Fruit fly (Drosophila melanogaster) whole organism, embryonic: ENCODE measurements around the gene Dup99B.

Experiments used
- ATbp ChIP-seq: fragments of 200-800 bp; sonication (Bioruptor generic); optimal IDR thresholded peaks from 2 replicates; lab custom pipeline; 2017; ENCODE audit warnings: missing biosample characterization, mild to moderate bottlenecking, missing genetic modification characterization, missing genetic modification reagents
- CG10959 ChIP-seq: fragments of 200-800 bp; sonication (Bioruptor generic); IDR thresholded peaks from 2 replicates; pipeline ENCODE4 v1.3.6; 2022; ENCODE audit warnings: missing biosample characterization, missing genetic modification characterization
- CG11504 ChIP-seq: fragments of 200-800 bp; sonication (Bioruptor generic); optimal IDR thresholded peaks from 3 replicates; lab custom pipeline; 2019; ENCODE audit warnings: missing biosample characterization, mild to moderate bottlenecking, missing genetic modification characterization, moderate library complexity
- CG11695 ChIP-seq: fragments of 200-800 bp; sonication (Bioruptor generic); IDR thresholded peaks from 3 replicates; pipeline ENCODE4 v1.3.6; 2022; ENCODE audit warnings: missing biosample characterization, missing genetic modification characterization
- CG11696 ChIP-seq: fragments of 200-800 bp; sonication (Bioruptor generic); IDR thresholded peaks from 2 replicates; pipeline ENCODE4 v1.3.6; 2022; ENCODE audit warnings: missing biosample characterization, missing genetic modification characterization
- CG12769 ChIP-seq: fragments of 200-800 bp; sonication (Bioruptor generic); optimal IDR thresholded peaks from 2 replicates; lab custom pipeline; 2019; ENCODE audit warnings: missing biosample characterization, mild to moderate bottlenecking, missing genetic modification characterization, moderate library complexity
- CG13624 ChIP-seq: fragments of 200-800 bp; sonication (Bioruptor generic); optimal IDR thresholded peaks from 2 replicates; lab custom pipeline; 2016; ENCODE audit warnings: missing biosample characterization, missing genetic modification characterization
- CG15011 ChIP-seq: fragments of 200-800 bp; sonication (Bioruptor generic); optimal IDR thresholded peaks from 3 replicates; lab custom pipeline; 2018; ENCODE audit warnings: missing biosample characterization, mild to moderate bottlenecking, missing genetic modification characterization
- CG16863 ChIP-seq: fragments of 200-800 bp; sonication (Bioruptor generic); optimal IDR thresholded peaks from 3 replicates; lab custom pipeline; 2016; ENCODE audit warnings: missing biosample characterization, missing genetic modification characterization
- CG17361 ChIP-seq: fragments of 200-800 bp; sonication (Bioruptor generic); IDR thresholded peaks from 3 replicates; pipeline ENCODE4 v1.3.6; 2022; ENCODE audit warnings: missing biosample characterization, missing genetic modification characterization
- CG17385 ChIP-seq: fragments of 200-800 bp; sonication (Bioruptor generic); optimal IDR thresholded peaks from 3 replicates; lab custom pipeline; 2018; ENCODE audit warnings: missing biosample characterization, mild to moderate bottlenecking, missing genetic modification characterization
- CG17912 ChIP-seq: fragments of 200-800 bp; sonication (Bioruptor generic); optimal IDR thresholded peaks from 2 replicates; lab custom pipeline; 2018; ENCODE audit warnings: missing biosample characterization, mild to moderate bottlenecking, missing genetic modification characterization
- CG18011 ChIP-seq: fragments of 200-800 bp; sonication (Bioruptor generic); optimal IDR thresholded peaks from 2 replicates; lab custom pipeline; 2017; ENCODE audit warnings: missing biosample characterization, missing genetic modification characterization, mild to moderate bottlenecking, moderate library complexity, missing genotype
- CG3065 ChIP-seq: fragments of 200-800 bp; sonication (Bioruptor generic); optimal IDR thresholded peaks from 2 replicates; lab custom pipeline; 2016; ENCODE audit warnings: missing biosample characterization, missing genetic modification characterization
- CG32772 ChIP-seq: fragments of 200-800 bp; sonication (Bioruptor generic); IDR thresholded peaks from 2 replicates; pipeline ENCODE4 v1.3.6; 2022; ENCODE audit warnings: missing biosample characterization, missing genetic modification characterization
- CG3407 ChIP-seq: fragments of 200-800 bp; sonication (Bioruptor generic); optimal IDR thresholded peaks from 2 replicates; lab custom pipeline; 2018; ENCODE audit warnings: missing biosample characterization, mild to moderate bottlenecking, missing genetic modification characterization
- CG4404 ChIP-seq: fragments of 200-800 bp; sonication (Bioruptor generic); IDR thresholded peaks from 2 replicates; pipeline ENCODE4 v1.3.6; 2022; ENCODE audit warnings: missing biosample characterization, missing genetic modification characterization
- CG5953 ChIP-seq: fragments of 200-800 bp; sonication (Bioruptor generic); IDR thresholded peaks from 2 replicates; pipeline ENCODE4 v1.3.6; 2022; ENCODE audit warnings: missing biosample characterization, missing genetic modification characterization
- CG6272 ChIP-seq: fragments of 200-800 bp; sonication (Bioruptor generic); IDR thresholded peaks from 2 replicates; pipeline ENCODE4 v1.3.6; 2022; ENCODE audit warnings: missing biosample characterization, missing genetic modification characterization
- CG7786 ChIP-seq: fragments of 200-800 bp; sonication (Bioruptor generic); optimal IDR thresholded peaks from 2 replicates; lab custom pipeline; 2016; ENCODE audit warnings: missing biosample characterization, missing genetic modification characterization
- CrebB ChIP-seq: fragments of 200-800 bp; sonication (Bioruptor generic); optimal IDR thresholded peaks from 3 replicates; lab custom pipeline; 2018; ENCODE audit warnings: missing biosample characterization, mild to moderate bottlenecking, missing genetic modification characterization
- Eip74EF ChIP-seq, 2 experiments: fragments of 200-800 bp in 1 of 2; fragments of >200 bp in 1 of 2; sonication (Bioruptor generic) in 1 of 2; optimal IDR thresholded peaks; 2 replicates each; lab custom pipeline; 2017 to 2019; ENCODE audit warnings: missing biosample characterization in 2 of 2, missing genetic modification characterization in 2 of 2, mild to moderate bottlenecking in 1 of 2, moderate library complexity in 1 of 2
- Fer1 ChIP-seq: fragments of 200-800 bp; sonication (Bioruptor generic); optimal IDR thresholded peaks from 2 replicates; lab custom pipeline; 2017; ENCODE audit warnings: missing biosample characterization, mild to moderate bottlenecking, missing genetic modification characterization
- Gug ChIP-seq: fragments of 200-800 bp; sonication (Bioruptor generic); IDR thresholded peaks from 4 replicates; pipeline ENCODE4 v1.3.6; 2022; ENCODE audit warnings: missing biosample characterization, missing genetic modification characterization
- HHEX ChIP-seq: fragments of 200-800 bp; sonication (Bioruptor generic); optimal IDR thresholded peaks from 3 replicates; lab custom pipeline; 2017; ENCODE audit warnings: missing biosample characterization, mild to moderate bottlenecking, missing genetic modification characterization, missing genetic modification reagents
- Hey ChIP-seq: fragments of 200-800 bp; sonication (Bioruptor generic); optimal IDR thresholded peaks from 3 replicates; lab custom pipeline; 2018; ENCODE audit warnings: missing biosample characterization, mild to moderate bottlenecking, missing genetic modification characterization
- Hmx ChIP-seq: fragments of 200-800 bp; sonication (Bioruptor generic); optimal IDR thresholded peaks from 2 replicates; lab custom pipeline; 2016; ENCODE audit warnings: missing biosample characterization, missing genetic modification characterization
- Neu2 ChIP-seq: fragments of 200-800 bp; sonication (Bioruptor generic); optimal IDR thresholded peaks from 3 replicates; lab custom pipeline; 2016; ENCODE audit warnings: missing biosample characterization, missing genetic modification characterization, borderline replicate concordance
- Rx ChIP-seq: fragments of 200-800 bp; sonication (Bioruptor generic); IDR thresholded peaks from 2 replicates; pipeline ENCODE4 v1.3.6; 2022; ENCODE audit warnings: missing biosample characterization, missing genetic modification characterization
- Taf1 ChIP-seq: fragments of 200-800 bp; sonication (Bioruptor generic); IDR thresholded peaks from 2 replicates; pipeline ENCODE4 v1.3.6; 2022; ENCODE audit warnings: missing biosample characterization, missing genetic modification characterization
- amos ChIP-seq: fragments of 200-800 bp; sonication (Bioruptor generic); IDR thresholded peaks from 2 replicates; pipeline ENCODE4 v1.3.6; 2022; ENCODE audit warnings: missing biosample characterization, missing genetic modification characterization; ENCODE audit not compliant: partially characterized antibody
- ara ChIP-seq: fragments of 200-800 bp; sonication (Bioruptor generic); IDR thresholded peaks from 2 replicates; pipeline ENCODE4 v1.3.6; 2022; ENCODE audit warnings: missing biosample characterization, missing genetic modification characterization
- ato ChIP-seq: fragments of 200-800 bp; sonication (Bioruptor generic); IDR thresholded peaks from 2 replicates; pipeline ENCODE4 v1.3.6; 2022; ENCODE audit warnings: missing biosample characterization, missing genetic modification characterization; ENCODE audit not compliant: partially characterized antibody
- br ChIP-seq: fragments of >200 bp; optimal IDR thresholded peaks from 2 replicates; lab custom pipeline; 2017
- bsh ChIP-seq, 2 experiments: fragments of 200-800 bp; sonication (Bioruptor generic); optimal IDR thresholded peaks; 2 replicates each; lab custom pipeline; 2017 to 2018; ENCODE audit warnings: mild to moderate bottlenecking in 2 of 2, missing biosample characterization in 2 of 2, missing genetic modification characterization in 2 of 2, moderate library complexity in 1 of 2
- corto ChIP-seq: fragments of 200-800 bp; sonication (Bioruptor generic); optimal IDR thresholded peaks from 2 replicates; lab custom pipeline; 2016; ENCODE audit warnings: missing biosample characterization, mild to moderate bottlenecking, missing genetic modification characterization, moderate library complexity
- ewg ChIP-seq: fragments of 200-800 bp; sonication (Bioruptor generic); optimal IDR thresholded peaks from 3 replicates; lab custom pipeline; 2017; ENCODE audit warnings: mild to moderate bottlenecking, missing biosample characterization, missing genetic modification reagents, missing genetic modification characterization
- fd102C ChIP-seq: fragments of 200-800 bp; sonication (Bioruptor generic); optimal IDR thresholded peaks from 2 replicates; lab custom pipeline; 2018; ENCODE audit warnings: missing biosample characterization, mild to moderate bottlenecking, missing genetic modification characterization, moderate library complexity
- gcm ChIP-seq: fragments of 200-800 bp; sonication (Bioruptor generic); optimal IDR thresholded peaks from 2 replicates; lab custom pipeline; 2019; ENCODE audit warnings: missing biosample characterization, mild to moderate bottlenecking, missing genetic modification characterization, moderate library complexity
- gsb-n ChIP-seq: fragments of 200-800 bp; sonication (Bioruptor generic); optimal IDR thresholded peaks from 3 replicates; lab custom pipeline; 2018; ENCODE audit warnings: missing biosample characterization, mild to moderate bottlenecking, missing genetic modification characterization
- gt ChIP-seq: fragments of 200-800 bp; sonication (Bioruptor generic); IDR thresholded peaks from 2 replicates; pipeline ENCODE4 v1.3.6; 2022; ENCODE audit warnings: missing biosample characterization, missing genetic modification characterization
- ham ChIP-seq: fragments of 200-800 bp; sonication (Bioruptor generic); IDR thresholded peaks from 2 replicates; pipeline ENCODE4 v1.3.6; 2022; ENCODE audit warnings: missing biosample characterization, missing genetic modification characterization
- hb ChIP-seq: fragments of 200-800 bp; sonication (Bioruptor generic); IDR thresholded peaks from 3 replicates; pipeline ENCODE4 v1.3.6; 2022; ENCODE audit warnings: missing biosample characterization, missing genetic modification characterization; ENCODE audit not compliant: partially characterized antibody
- mld ChIP-seq: fragments of 200-800 bp; sonication (Bioruptor generic); IDR thresholded peaks from 3 replicates; pipeline ENCODE4 v1.3.6; 2022; ENCODE audit warnings: missing biosample characterization, missing genetic modification characterization; ENCODE audit not compliant: partially characterized antibody
- pnt ChIP-seq: fragments of 200-800 bp; sonication (Bioruptor generic); optimal IDR thresholded peaks from 3 replicates; lab custom pipeline; 2016; ENCODE audit warnings: missing biosample characterization, missing genetic modification characterization
- psq ChIP-seq: fragments of 200-800 bp; sonication (Bioruptor generic); optimal IDR thresholded peaks from 2 replicates; lab custom pipeline; 2017; ENCODE audit warnings: missing biosample characterization, missing genetic modification characterization
- row ChIP-seq: fragments of 200-800 bp; sonication (Bioruptor generic); IDR thresholded peaks from 3 replicates; pipeline ENCODE4 v1.3.6; 2022; ENCODE audit warnings: missing biosample characterization, missing genetic modification characterization
- sens-2 ChIP-seq: fragments of 200-800 bp; sonication (Bioruptor generic); IDR thresholded peaks from 2 replicates; pipeline ENCODE4 v1.3.6; 2022; ENCODE audit warnings: missing biosample characterization, missing genetic modification characterization
- sr ChIP-seq: fragments of 200-800 bp; sonication (Bioruptor generic); IDR thresholded peaks from 3 replicates; pipeline ENCODE4 v1.3.6; 2022; ENCODE audit warnings: missing biosample characterization, missing genetic modification characterization
- tna ChIP-seq: fragments of 200-800 bp; sonication (Bioruptor generic); IDR thresholded peaks from 2 replicates; pipeline ENCODE4 v1.3.6; 2022; ENCODE audit warnings: missing biosample characterization, missing genetic modification characterization; ENCODE audit not compliant: partially characterized antibody

The Dup99B gene

DNA sequence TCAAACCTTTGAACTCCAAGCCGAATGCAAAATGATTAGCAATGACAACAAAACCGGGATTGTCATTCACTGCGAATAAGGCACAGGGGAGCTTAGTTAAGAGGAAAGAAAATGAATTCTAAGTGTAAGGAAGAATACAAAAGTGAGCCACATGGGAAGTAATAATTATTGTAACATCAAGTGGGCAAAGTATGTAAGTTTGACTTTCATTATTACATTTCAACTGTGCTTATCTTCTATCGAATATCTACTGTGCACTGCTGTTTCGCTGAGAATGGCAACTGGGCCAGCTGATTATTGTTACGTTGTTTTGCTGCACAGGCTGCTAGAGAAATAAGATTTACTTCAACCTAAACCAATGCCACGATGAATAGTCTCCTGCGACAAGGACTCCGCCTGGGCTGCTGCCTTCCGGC lies 21.5 kb upstream of the Dup99B start, which contains the start of the genes CG7601 and CIA30 (continued):
- TF ChIP-seq CG17385 (peak; percentile 91), CG11695 (GFP tag; lab: Robert Waterston, UW) (peak; percentile 100), hb (GFP tag; lab: Robert Waterston, UW) (no peak), br (lab: Kevin White, UChicago) (no peak), CG10959 (peak; percentile 100), Fer1 (GFP tag; lab: Kevin White, UChicago) (peak; percentile 97), ewg (GFP tag; lab: Kevin White, UChicago) (peak; percentile 90), CG13624 (GFP tag; lab: Kevin White, UChicago) (peak; percentile 100), CG11696 (GFP tag; lab: Robert Waterston, UW) (peak; percentile 99), HHEX (GFP tag; lab: Kevin White, UChicago) (peak; percentile 98), Hmx (peak; percentile 96), psq (GFP tag; lab: Kevin White, UChicago) (peak; percentile 91), Hey (tag; lab: Kevin White, UChicago) (peak; percentile 87), CG15011 (peak; percentile 94), sr (peak; percentile 100), ATbp (GFP tag; lab: Kevin White, UChicago) (peak; percentile 96), CG7786 (peak; percentile 99), gsb-n (tag; lab: Kevin White, UChicago) (peak; percentile 95), CrebB (tag; lab: Kevin White, UChicago) (peak; percentile 93), CG17912 (GFP tag; lab: Kevin White, UChicago) (peak; percentile 87), Eip74EF (GFP tag; optimal IDR thresholded peaks at IDR 0.05; lab: Kevin White, UChicago) (peak in 1 of 2 experiments; percentile 93), CG17361 (GFP tag; lab: Robert Waterston, UW) (peak; percentile 96), ato (GFP tag; lab: Robert Waterston, UW) (peak; percentile 63; the same call in 1 of the 2 replicates), gt (GFP tag; lab: Robert Waterston, UW) (peak; percentile 100), corto (GFP tag; lab: Kevin White, UChicago) (peak; percentile 88), Taf1 (GFP tag; lab: Robert Waterston, UW) (peak; percentile 100), tna (GFP tag; lab: Robert Waterston, UW) (no peak), CG32772 (GFP tag; lab: Robert Waterston, UW) (peak; percentile 100), pnt (peak; percentile 99), CG16863 (peak; percentile 98), CG4404 (GFP tag; lab: Robert Waterston, UW) (peak; percentile 100), Neu2 (peak; percentile 94), row (GFP tag; lab: Robert Waterston, UW) (peak; percentile 100), gcm (no peak), Gug (GFP tag; lab: Robert Waterston, UW) (peak; percentile 100), sens-2 (GFP tag; lab: Robert Waterston, UW) (peak; percentile 100), CG11504 (tag; lab: Kevin White, UChicago) (peak; percentile 97), ara (GFP tag; lab: Robert Waterston, UW) (peak; percentile 100), CG18011 (GFP tag; lab: Kevin White, UChicago) (peak; percentile 85), amos (GFP tag; lab: Robert Waterston, UW) (no peak; the same call in 1 of the 2 replicates), CG3407 (GFP tag; lab: Kevin White, UChicago) (peak; percentile 93), Rx (GFP tag; lab: Robert Waterston, UW) (peak; percentile 100), mld (no peak), CG12769 (tag; lab: Kevin White, UChicago) (peak; percentile 21), ham (peak; percentile 99), fd102C (GFP tag; lab: Kevin White, UChicago) (peak; percentile 83), CG3065 (GFP tag; lab: Kevin White, UChicago) (peak; percentile 93), CG5953 (peak; percentile 100), bsh (GFP tag; optimal IDR thresholded peaks at IDR 0.05; lab: Kevin White, UChicago) (peak; percentile 91 to 96), CG6272 (peak; percentile 100)
